Worm (Caenorhabditis elegans): ENCODE measurements around the gene nspb-8.
A peak's percentile ranks its signal among the peaks of the same experiment; 100 is the strongest.

Gene nspb-8

ce11 chrII:14569322-14569721 lies 11.1 kb downstream of the nspb-8 start (continued):
- no peak for TF ChIP-seq skn-1 (tag; optimal IDR thresholded peaks at IDR 0.05)
- TF ChIP-seq lin-13 (GFP tag; optimal IDR thresholded peaks at IDR 0.05) = no peak
- no peak for TF ChIP-seq snpc-1.2 (GFP tag; IDR thresholded peaks at IDR 0.05)
- no peak for TF ChIP-seq dmd-6 (GFP tag; IDR thresholded peaks at IDR 0.05)
- TF ChIP-seq nhr-11 (tag; optimal IDR thresholded peaks at IDR 0.05) = no peak
- TF ChIP-seq hlh-30 (tag; optimal IDR thresholded peaks at IDR 0.05; ENCODE audit: insufficient read depth) = no peak
- TF ChIP-seq hif-1 (tag; optimal IDR thresholded peaks at IDR 0.05) = no peak
- peak; percentile 84 for TF ChIP-seq set-16 (GFP tag; IDR thresholded peaks at IDR 0.05)
- no peak for TF ChIP-seq unc-39 (tag; optimal IDR thresholded peaks at IDR 0.05)
- no peak for TF ChIP-seq mxl-3 (GFP tag; optimal IDR thresholded peaks at IDR 0.05)
- TF ChIP-seq nhr-10 (tag; optimal IDR thresholded peaks at IDR 0.05) = no peak
- no peak for TF ChIP-seq mdl-1 (tag; optimal IDR thresholded peaks at IDR 0.05)
- no peak for TF ChIP-seq Y105C5A.15 (GFP tag; IDR thresholded peaks at IDR 0.05)
- TF ChIP-seq egl-27 (tag; optimal IDR thresholded peaks at IDR 0.05) = no peak
- no peak for TF ChIP-seq saeg-2 (GFP tag; IDR thresholded peaks at IDR 0.05)
- TF ChIP-seq lin-39 (tag; optimal IDR thresholded peaks at IDR 0.05) = no peak
- TF ChIP-seq Y75B8A.6 (GFP tag; IDR thresholded peaks at IDR 0.05) = no peak
- peak; percentile 7 for TF ChIP-seq F37D6.2 (tag; optimal IDR thresholded peaks at IDR 0.05)
- TF ChIP-seq lim-7 (GFP tag; IDR thresholded peaks at IDR 0.05) = no peak
- no peak for TF ChIP-seq daf-8 (GFP tag; IDR thresholded peaks at IDR 0.05)
- no peak for TF ChIP-seq ceh-28 (tag; optimal IDR thresholded peaks at IDR 0.05)
- TF ChIP-seq daf-19 (GFP tag; conservative IDR thresholded peaks at IDR 0.05) = no peak
- TF ChIP-seq mep-1 (tag; optimal IDR thresholded peaks at IDR 0.05) = no peak
- no peak for TF ChIP-seq nhr-25 (tag; optimal IDR thresholded peaks at IDR 0.05; ENCODE audit: borderline replicate concordance, insufficient read depth)
- TF ChIP-seq T20F7.1 (GFP tag; optimal IDR thresholded peaks at IDR 0.05) = no peak
- no peak for TF ChIP-seq gei-8 (GFP tag; optimal IDR thresholded peaks at IDR 0.05)
- TF ChIP-seq zag-1 (tag; optimal IDR thresholded peaks at IDR 0.05) = no peak
- no peak for TF ChIP-seq ceh-32 (tag; optimal IDR thresholded peaks at IDR 0.05; ENCODE audit: poor library complexity)
- no peak for TF ChIP-seq snpc-4 (tag; optimal IDR thresholded peaks at IDR 0.05)
- no peak for TF ChIP-seq tag-97 (GFP tag; IDR thresholded peaks at IDR 0.05)
- TF ChIP-seq lin-1 (GFP tag; IDR thresholded peaks at IDR 0.05) = no peak
- no peak for TF ChIP-seq ztf-11 (tag; optimal IDR thresholded peaks at IDR 0.05)
- no peak for TF ChIP-seq lin-38 (GFP tag; IDR thresholded peaks at IDR 0.05)
- TF ChIP-seq mxl-2 (GFP tag; conservative IDR thresholded peaks at IDR 0.05) = no peak
- no peak for TF ChIP-seq ZK546.5 (tag; optimal IDR thresholded peaks at IDR 0.05)
- TF ChIP-seq ztf-7 (tag; optimal IDR thresholded peaks at IDR 0.05) = no peak
- TF ChIP-seq nhr-237 (tag; optimal IDR thresholded peaks at IDR 0.05) = no peak
- no peak for TF ChIP-seq nhr-102 (tag; optimal IDR thresholded peaks at IDR 0.05)
- TF ChIP-seq hmg-1.1 (GFP tag; IDR thresholded peaks at IDR 0.05) = peak; percentile 43; the same call in 1 of the 2 replicates
- TF ChIP-seq rbr-2 (tag; optimal IDR thresholded peaks at IDR 0.05) = peak; percentile 40
- TF ChIP-seq aly-2 (tag; optimal IDR thresholded peaks at IDR 0.05) = no peak
- TF ChIP-seq cey-2 (tag; optimal IDR thresholded peaks at IDR 0.05; ENCODE audit: borderline replicate concordance, insufficient read depth) = no peak
- no peak for TF ChIP-seq nhr-76 (tag; optimal IDR thresholded peaks at IDR 0.05)
- TF ChIP-seq daf-12 (tag; optimal IDR thresholded peaks at IDR 0.05) = no peak
- no peak for TF ChIP-seq unc-130 (GFP tag; optimal IDR thresholded peaks at IDR 0.05)
- no peak for TF ChIP-seq nhr-28 (tag; optimal IDR thresholded peaks at IDR 0.05)
- TF ChIP-seq zip-11 (GFP tag; IDR thresholded peaks at IDR 0.05) = no peak
- no peak for TF ChIP-seq hlh-11 (tag; optimal IDR thresholded peaks at IDR 0.05)
- no peak for TF ChIP-seq aha-1 (tag)

Data from whole organism, L4 larva.